Worm (Caenorhabditis elegans): ENCODE measurements around the gene Y41E3.13.

- TF ChIP-seq F55B11.4 (tag; optimal IDR thresholded peaks at IDR 0.05; ENCODE audit: borderline replicate concordance, insufficient read depth) (no peak), egrh-3 (GFP tag; IDR thresholded peaks at IDR 0.05) (no peak), D2030.7 (GFP tag; IDR thresholded peaks at IDR 0.05) (0 out of 2 replicates have a peak, but pooled peaks have one; percentile 19), let-526 (GFP tag; IDR thresholded peaks at IDR 0.05) (no peak), fkh-3 (tag; optimal IDR thresholded peaks at IDR 0.05) (no peak), F23B12.7 (tag; optimal IDR thresholded peaks at IDR 0.05; ENCODE audit: insufficient read depth) (peak; percentile 77), cebp-1 (GFP tag; IDR thresholded peaks at IDR 0.05) (no peak), cebp-1 (tag; optimal IDR thresholded peaks at IDR 0.05) (peak; percentile 41)
These were observed 32.7 kb upstream of the Y41E3.13 start, which contains the start of gene fcd-2 for ce11 chrIV:15025384-15025783.
